Fruit fly (Drosophila melanogaster): ENCODE data around the gene CG13032.

DNA sequence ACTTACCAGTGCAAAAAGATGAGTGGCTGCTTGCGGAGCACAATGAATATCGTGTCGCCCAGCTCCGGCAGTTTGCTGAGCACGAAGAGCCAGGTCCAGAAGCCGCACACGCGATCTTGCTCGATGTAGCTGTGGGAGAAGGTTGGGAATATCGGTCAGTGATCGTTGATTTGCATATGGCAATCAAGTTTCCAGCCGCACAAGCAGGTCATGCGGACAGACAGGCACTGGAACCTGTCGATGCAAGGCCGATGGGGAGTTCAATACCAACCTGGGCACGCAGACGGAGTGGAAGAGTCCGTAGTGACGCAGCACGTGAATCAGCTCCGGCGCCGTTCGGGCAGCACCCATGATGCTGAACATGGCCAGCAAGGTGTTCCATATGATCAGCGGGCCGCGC lies 22.6 kb upstream of the CG13032 start:
- TF ChIP-seq Ets98B (GFP tag; IDR thresholded peaks at IDR 0.05) (no peak), EcR (GFP tag; optimal IDR thresholded peaks at IDR 0.05) (peak; percentile 80), CG12605 (GFP tag; IDR thresholded peaks at IDR 0.05) (no peak), CG34367 (tag; optimal IDR thresholded peaks at IDR 0.05) (no peak), fd96Ca (GFP tag; IDR thresholded peaks at IDR 0.05) (no peak), CG4496 (GFP tag; IDR thresholded peaks at IDR 0.05) (no peak), CG8301 (tag; optimal IDR thresholded peaks at IDR 0.05) (no peak), CG13204 (GFP tag; optimal IDR thresholded peaks at IDR 0.05) (no peak), CG10348 (GFP tag; IDR thresholded peaks at IDR 0.05) (no peak), Pif1B (GFP tag; optimal IDR thresholded peaks at IDR 0.05) (no peak)
